Fruit fly (Drosophila melanogaster) Kc167 (cell line): ENCODE data around the gene Lipt2.

ENCODE experiments used
- Myc ChIP-seq: fragments of >200 bp; optimal IDR thresholded peaks from 2 replicates; lab custom pipeline; 2017; ENCODE audit warnings: missing external identifiers
- Sin3A ChIP-seq: fragments of >200 bp; optimal IDR thresholded peaks from 2 replicates; lab custom pipeline; 2018; ENCODE audit warnings: missing external identifiers
- h ChIP-seq: fragments of >200 bp; optimal IDR thresholded peaks from 3 replicates; lab custom pipeline; 2018; ENCODE audit warnings: missing external identifiers
- psq ChIP-seq: fragments of >200 bp; optimal IDR thresholded peaks from 2 replicates; lab custom pipeline; 2017; ENCODE audit warnings: missing external identifiers
- ttk ChIP-seq: sonication (Bioruptor generic); optimal IDR thresholded peaks from 2 replicates; lab custom pipeline; 2017; ENCODE audit warnings: missing external identifiers

- TF ChIP-seq Myc: no peak
- no peak for TF ChIP-seq ttk (lab: Kevin White, UChicago)
- TF ChIP-seq psq (lab: Kevin White, UChicago): no peak
- TF ChIP-seq Sin3A (lab: Kevin White, UChicago): no peak
- no peak for TF ChIP-seq h
These were observed 49.6 kb downstream of the Lipt2 start, which contains the start of gene tub for dm6 chr3R:4387490-4387889.
